Fruit fly (Drosophila melanogaster): Measurements from ENCODE around the gene mRpS6.

The mRpS6 gene

DNA sequence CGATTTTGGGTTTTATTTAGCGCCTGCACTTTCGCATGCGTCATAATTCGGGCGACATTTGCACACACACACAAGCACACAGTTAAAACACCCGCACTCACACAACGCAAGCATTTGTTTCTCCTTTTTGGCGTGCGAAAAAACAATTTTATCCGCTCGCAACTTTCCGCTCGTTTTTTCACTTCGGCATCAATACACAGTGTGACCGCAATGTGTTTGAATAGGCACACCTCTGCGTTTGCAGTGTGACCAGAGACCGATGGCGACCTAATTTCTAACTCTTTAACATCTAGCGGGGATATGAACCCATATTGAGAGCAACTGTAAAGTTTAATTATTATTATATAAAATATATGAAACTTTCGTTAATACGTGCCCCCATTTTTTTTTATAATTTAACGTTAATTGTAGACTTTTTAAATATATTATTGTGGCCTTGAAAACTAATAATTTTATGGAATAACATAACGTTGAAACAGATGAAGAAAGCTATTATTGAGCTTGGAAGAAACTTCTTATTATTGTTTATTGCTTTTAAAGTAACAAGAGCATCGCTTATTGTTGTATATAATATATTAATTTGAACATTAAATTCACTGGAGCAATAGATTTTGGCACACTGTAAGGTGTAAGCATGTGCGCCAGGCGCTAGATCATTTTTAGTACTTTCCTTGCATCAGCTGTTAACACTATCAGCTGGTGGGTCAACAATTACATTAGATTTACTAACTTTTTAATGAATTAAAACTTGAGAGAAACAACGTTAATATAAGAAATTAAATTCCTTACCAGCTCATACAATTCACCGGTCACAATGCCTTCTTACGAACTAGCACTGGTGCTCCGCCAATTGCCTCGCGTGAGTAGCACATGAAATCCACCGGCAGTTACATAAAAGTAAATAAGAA lies at the start of gene mRpS6, which contains the start of gene Cip4 (continued):
- TF ChIP-seq CG6654 (GFP tag; optimal IDR thresholded peaks at IDR 0.05) (peak; percentile 54), cato (GFP tag; optimal IDR thresholded peaks at IDR 0.05; ENCODE audit: borderline replicate concordance) (peak; percentile 35), zen (tag; optimal IDR thresholded peaks at IDR 0.05) (no peak), CG14441 (GFP tag; IDR thresholded peaks at IDR 0.05) (peak; percentile 79), Ets97D (GFP tag; optimal IDR thresholded peaks at IDR 0.05) (peak; percentile 36), nom (GFP tag; optimal IDR thresholded peaks at IDR 0.05) (peak; percentile 53), Hr78 (GFP tag; optimal IDR thresholded peaks at IDR 0.05) (peak in 1 of 2 experiments; percentile 46), Optix (GFP tag; IDR thresholded peaks at IDR 0.05) (peak; percentile 63; the same call in 2 of the 3 replicates), cas (GFP tag; IDR thresholded peaks at IDR 0.05) (peak; percentile 64; the same call in 1 of the 2 replicates), nerfin-1 (tag; optimal IDR thresholded peaks at IDR 0.05) (no peak), slp2 (GFP tag; optimal IDR thresholded peaks at IDR 0.05) (peak; percentile 40), CG9609 (GFP tag; optimal IDR thresholded peaks at IDR 0.05) (no peak), shn (GFP tag; optimal IDR thresholded peaks at IDR 0.05) (peak; percentile 18), CG12236 (GFP tag; optimal IDR thresholded peaks at IDR 0.05) (no peak), sug (tag; optimal IDR thresholded peaks at IDR 0.05) (peak; percentile 86), CG31224 (GFP tag; IDR thresholded peaks at IDR 0.05) (peak; percentile 51; the same call in 1 of the 2 replicates), Ada2b (GFP tag; IDR thresholded peaks at IDR 0.05) (peak; percentile 47), pho (GFP tag; optimal IDR thresholded peaks at IDR 0.05) (peak; percentile 45), mam (GFP tag; optimal IDR thresholded peaks at IDR 0.05) (no peak), CG32772 (GFP tag; IDR thresholded peaks at IDR 0.05) (peak; percentile 64), sob (GFP tag; IDR thresholded peaks at IDR 0.05) (peak; percentile 78), tio (GFP tag; optimal IDR thresholded peaks at IDR 0.05) (peak; percentile 83), h (optimal IDR thresholded peaks at IDR 0.05) (no peak), HLH4C (GFP tag; IDR thresholded peaks at IDR 0.05; ENCODE audit: partially characterized antibody) (peak; percentile 39; the same call in 1 of the 3 replicates), gem (tag; optimal IDR thresholded peaks at IDR 0.05) (peak; percentile 93), Rfx (GFP tag; IDR thresholded peaks at IDR 0.05) (peak; percentile 83), Dek (tag; optimal IDR thresholded peaks at IDR 0.05) (peak; percentile 87), CG33557 (GFP tag; optimal IDR thresholded peaks at IDR 0.05) (peak; percentile 59), CG18011 (GFP tag; optimal IDR thresholded peaks at IDR 0.05) (peak; percentile 52), ase (GFP tag; IDR thresholded peaks at IDR 0.05) (peak; percentile 61; the same call in 2 of the 3 replicates), jumu (GFP tag; optimal IDR thresholded peaks at IDR 0.05) (no peak), tin (GFP tag; optimal IDR thresholded peaks at IDR 0.05) (no peak), Lhr (GFP tag; optimal IDR thresholded peaks at IDR 0.05) (peak; percentile 48), sr (GFP tag; IDR thresholded peaks at IDR 0.05) (no peak), sna (GFP tag; IDR thresholded peaks at IDR 0.05; ENCODE audit: partially characterized antibody) (no peak), Hey (tag; optimal IDR thresholded peaks at IDR 0.05) (no peak), z (GFP tag; IDR thresholded peaks at IDR 0.05) (no peak; the same call in 2 of the 3 replicates), row (GFP tag; IDR thresholded peaks at IDR 0.05) (peak; percentile 89), CG30403 (GFP tag; optimal IDR thresholded peaks at IDR 0.05) (peak; percentile 88), da (GFP tag; optimal IDR thresholded peaks at IDR 0.05) (no peak), Mad (GFP tag; optimal IDR thresholded peaks at IDR 0.05) (peak; percentile 35), sim (GFP tag; IDR thresholded peaks at IDR 0.05) (no peak), CG2202 (tag; optimal IDR thresholded peaks at IDR 0.05) (peak; percentile 18), Blimp-1 (GFP tag; optimal IDR thresholded peaks at IDR 0.05) (no peak), Pdp1 (GFP tag; optimal IDR thresholded peaks at IDR 0.05) (peak; percentile 54 to 92), lab (GFP tag; optimal IDR thresholded peaks at IDR 0.05) (peak; percentile 35), CG10274 (GFP tag; optimal IDR thresholded peaks at IDR 0.05) (no peak), CG17328 (GFP tag; IDR thresholded peaks at IDR 0.05) (peak; percentile 86)
